Worm (Caenorhabditis elegans): ENCODE results near the gene srw-14.

srw-14 gene

DNA sequence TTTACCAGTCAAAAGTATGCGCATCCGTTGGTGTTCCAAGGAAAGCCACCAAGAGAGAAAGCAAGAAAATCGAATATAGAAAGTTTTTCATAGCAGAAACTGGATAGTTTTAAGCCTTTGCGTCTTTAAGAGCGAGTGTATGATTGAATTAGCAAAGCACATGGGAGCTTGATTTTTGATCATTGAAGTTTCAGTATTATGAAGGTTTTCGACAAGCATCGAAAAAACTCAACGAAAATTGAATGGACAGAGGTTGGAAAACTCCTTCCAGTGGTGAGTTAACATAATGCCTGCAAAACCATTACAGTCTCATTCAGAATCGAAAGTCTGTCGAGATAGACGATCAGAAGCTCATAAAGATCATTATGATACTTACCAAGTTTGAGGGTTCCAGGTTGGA, 31.8 kb upstream of the srw-14 start, which contains the start of gene Y75B12B.13:
Gene Y75B12B.13, minus strand, starts transcription at position 101 of the 400 bp plus-strand sequence.
- TF ChIP-seq mdt-29 (GFP tag; IDR thresholded peaks at IDR 0.05) = no peak
- no peak for TF ChIP-seq mdl-1 (tag; optimal IDR thresholded peaks at IDR 0.05)
- TF ChIP-seq ama-1 (optimal IDR thresholded peaks at IDR 0.05) = no peak
- no peak for TF ChIP-seq saeg-2 (GFP tag; IDR thresholded peaks at IDR 0.05)
- no peak for TF ChIP-seq daf-12 (tag; optimal IDR thresholded peaks at IDR 0.05)
- TF ChIP-seq Y48G9A.11 (GFP tag; IDR thresholded peaks at IDR 0.05) = no peak
- TF ChIP-seq ceh-32 (tag; optimal IDR thresholded peaks at IDR 0.05; ENCODE audit: poor library complexity) = no peak
- TF ChIP-seq pqm-1 (tag; optimal IDR thresholded peaks at IDR 0.05) = no peak
- no peak for TF ChIP-seq php-3 (GFP tag; IDR thresholded peaks at IDR 0.05)
- TF ChIP-seq attf-4 (tag; optimal IDR thresholded peaks at IDR 0.05) = no peak
- no peak for TF ChIP-seq T20F7.1 (GFP tag; optimal IDR thresholded peaks at IDR 0.05)
- TF ChIP-seq egl-27 (tag; optimal IDR thresholded peaks at IDR 0.05) = no peak
- TF ChIP-seq nhr-48 (tag; optimal IDR thresholded peaks at IDR 0.05) = no peak
- no peak for TF ChIP-seq tra-1 (GFP tag; IDR thresholded peaks at IDR 0.05)
- no peak for TF ChIP-seq fkh-10 (GFP tag; optimal IDR thresholded peaks at IDR 0.05)
- TF ChIP-seq lin-13 (GFP tag; optimal IDR thresholded peaks at IDR 0.05) = no peak
- TF ChIP-seq hlh-11 (tag; optimal IDR thresholded peaks at IDR 0.05) = no peak
- no peak for TF ChIP-seq R02D3.7 (tag; optimal IDR thresholded peaks at IDR 0.05)
- TF ChIP-seq nhr-111 (GFP tag; optimal IDR thresholded peaks at IDR 0.05) = no peak
- no peak for TF ChIP-seq daf-8 (GFP tag; IDR thresholded peaks at IDR 0.05)

DNA sequence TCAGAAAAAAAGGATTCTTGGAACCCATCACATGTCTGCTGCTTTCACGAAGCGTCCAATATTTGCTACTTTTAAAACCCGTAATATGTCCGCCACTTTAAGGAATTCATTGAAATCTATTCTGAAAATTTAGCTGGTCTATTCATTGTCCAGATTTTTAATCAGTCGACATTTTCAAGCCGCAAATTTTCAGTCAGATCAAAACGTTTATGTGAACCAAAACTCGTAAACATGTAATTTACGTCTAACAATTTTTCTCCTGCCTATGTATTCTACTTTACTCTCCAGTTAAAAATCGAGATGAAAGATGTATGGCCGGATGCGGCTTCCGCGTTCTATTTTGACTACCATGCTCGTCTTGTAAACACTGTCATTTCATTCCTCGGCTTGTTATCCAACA, 27.8 kb upstream of the srw-14 start, which contains the start of gene srw-1:
Gene srw-1, plus strand, starts transcription at position 301 of the 400 bp plus-strand sequence.
- TF ChIP-seq zip-11 (GFP tag; IDR thresholded peaks at IDR 0.05) = no peak
- TF ChIP-seq fos-1 (tag; optimal IDR thresholded peaks at IDR 0.05) = no peak
- TF ChIP-seq daf-19 (GFP tag; conservative IDR thresholded peaks at IDR 0.05) = no peak
- TF ChIP-seq arid-1 (GFP tag; conservative IDR thresholded peaks at IDR 0.05) = no peak
- no peak for TF ChIP-seq R02D3.7 (tag; optimal IDR thresholded peaks at IDR 0.05)
- TF ChIP-seq nhr-10 (tag; optimal IDR thresholded peaks at IDR 0.05) = no peak
- TF ChIP-seq aha-1 (tag) = no peak
- no peak for TF ChIP-seq zfp-2 (tag; optimal IDR thresholded peaks at IDR 0.05)
- no peak for TF ChIP-seq snpc-4 (tag; optimal IDR thresholded peaks at IDR 0.05)
- TF ChIP-seq lin-38 (GFP tag; IDR thresholded peaks at IDR 0.05) = no peak
- no peak for TF ChIP-seq D1046.2 (GFP tag; IDR thresholded peaks at IDR 0.05)
- no peak for TF ChIP-seq ctbp-1 (GFP tag; IDR thresholded peaks at IDR 0.05)
- no peak for TF ChIP-seq zfp-3 (GFP tag; conservative IDR thresholded peaks at IDR 0.05)

DNA sequence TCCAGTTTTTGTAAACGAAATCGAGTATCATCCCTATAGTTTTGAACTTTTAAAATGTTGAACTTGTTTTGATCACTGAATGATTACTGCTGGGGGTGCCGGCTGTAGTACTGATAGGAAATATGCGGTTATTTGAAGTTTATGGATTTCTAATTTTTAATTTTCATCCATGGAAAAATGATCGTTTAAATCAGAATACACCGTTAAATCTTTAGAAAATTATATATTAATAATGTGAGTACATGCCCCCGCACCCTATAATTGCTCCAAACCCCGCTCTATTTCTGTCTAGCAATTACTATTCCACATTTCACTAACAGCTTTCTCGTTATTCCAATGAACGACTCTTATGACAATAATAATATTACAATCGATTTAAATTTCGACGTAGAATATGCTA, 26.0 kb upstream of the srw-14 start, which contains the start of gene Y75B12B.10:
Gene Y75B12B.10, plus strand, starts transcription at position 301 of the 400 bp plus-strand sequence.
- TF ChIP-seq lin-29 (GFP tag; IDR thresholded peaks at IDR 0.05) (no peak), ceh-20 (GFP tag; IDR thresholded peaks at IDR 0.05) (no peak), lir-3 (tag; optimal IDR thresholded peaks at IDR 0.05) (no peak), nhr-6 (tag; optimal IDR thresholded peaks at IDR 0.05) (no peak), Y48G9A.11 (GFP tag; IDR thresholded peaks at IDR 0.05) (no peak), dmd-6 (GFP tag; IDR thresholded peaks at IDR 0.05) (no peak), Y105C5A.15 (GFP tag; IDR thresholded peaks at IDR 0.05) (no peak), hmg-1.1 (GFP tag; IDR thresholded peaks at IDR 0.05) (no peak), gei-8 (GFP tag; optimal IDR thresholded peaks at IDR 0.05) (no peak), zip-2 (tag; optimal IDR thresholded peaks at IDR 0.05) (no peak), cey-2 (tag; optimal IDR thresholded peaks at IDR 0.05; ENCODE audit: borderline replicate concordance, insufficient read depth) (no peak), vab-7 (GFP tag; IDR thresholded peaks at IDR 0.05) (no peak)
